Fruit fly (Drosophila melanogaster) whole organism, embryonic: Measurements from ENCODE around the gene HINT1.
A peak's percentile ranks its signal among the peaks of the same experiment; 100 is the strongest.

Experiments
- Antp ChIP-seq: fragments of 200-800 bp; sonication (Bioruptor generic); optimal IDR thresholded peaks from 3 replicates; lab custom pipeline; 2016; ENCODE audit warnings: missing biosample characterization, missing genetic modification characterization
- Atf-2 ChIP-seq: fragments of 200-800 bp; sonication (Bioruptor generic); optimal IDR thresholded peaks from 2 replicates; lab custom pipeline; 2016; ENCODE audit warnings: missing biosample characterization, missing genetic modification characterization
- Atf3 ChIP-seq: fragments of 200-800 bp; sonication (Bioruptor generic); optimal IDR thresholded peaks from 3 replicates; lab custom pipeline; 2016; ENCODE audit warnings: missing biosample characterization, missing genetic modification characterization
- BEAF-32 ChIP-seq: fragments of 200-800 bp; sonication (Bioruptor generic); optimal IDR thresholded peaks from 3 replicates; lab custom pipeline; 2017; ENCODE audit warnings: missing biosample characterization, missing genetic modification characterization, mild to moderate bottlenecking, moderate library complexity, missing genetic modification reagents
- Bgb ChIP-seq: fragments of 200-800 bp; sonication (Bioruptor generic); IDR thresholded peaks from 2 replicates; pipeline ENCODE4 v1.3.6; 2022; ENCODE audit warnings: missing biosample characterization, missing genetic modification characterization; ENCODE audit not compliant: partially characterized antibody
- CG11456 ChIP-seq: fragments of 200-800 bp; sonication (Bioruptor generic); IDR thresholded peaks from 3 replicates; pipeline ENCODE4 v1.3.6; 2022; ENCODE audit warnings: missing biosample characterization, missing genetic modification characterization
- CG12071 ChIP-seq: fragments of 200-800 bp; sonication (Bioruptor generic); optimal IDR thresholded peaks from 3 replicates; lab custom pipeline; 2018; ENCODE audit warnings: missing biosample characterization, mild to moderate bottlenecking, missing genetic modification characterization
- CG13624 ChIP-seq: fragments of 200-800 bp; sonication (Bioruptor generic); optimal IDR thresholded peaks from 2 replicates; lab custom pipeline; 2016; ENCODE audit warnings: missing biosample characterization, missing genetic modification characterization
- CG13775 ChIP-seq: fragments of 200-800 bp; sonication (Bioruptor generic); optimal IDR thresholded peaks from 3 replicates; lab custom pipeline; 2017; ENCODE audit warnings: missing biosample characterization, mild to moderate bottlenecking, missing genetic modification characterization
- CG14965 ChIP-seq: fragments of 200-800 bp; sonication (Bioruptor generic); optimal IDR thresholded peaks from 2 replicates; lab custom pipeline; 2016; ENCODE audit warnings: missing biosample characterization, missing genetic modification characterization, borderline replicate concordance
- CG15514 ChIP-seq: fragments of 200-800 bp; sonication (Bioruptor generic); optimal IDR thresholded peaks from 3 replicates; lab custom pipeline; 2017; ENCODE audit warnings: missing biosample characterization, missing genetic modification characterization, mild to moderate bottlenecking, moderate library complexity, missing genetic modification reagents
- CG2712 ChIP-seq: fragments of 200-800 bp; optimal IDR thresholded peaks from 3 replicates; lab custom pipeline; 2019; ENCODE audit warnings: missing biosample characterization, mild to moderate bottlenecking, missing genetic modification characterization, moderate library complexity
- CG32767 ChIP-seq: fragments of 200-800 bp; sonication (Bioruptor generic); IDR thresholded peaks from 2 replicates; pipeline ENCODE4 v1.3.6; 2022; ENCODE audit warnings: missing biosample characterization, missing genetic modification characterization
- CG42726 ChIP-seq: fragments of 200-800 bp; sonication (Bioruptor generic); IDR thresholded peaks from 2 replicates; pipeline ENCODE4 v1.3.6; 2022; ENCODE audit warnings: missing biosample characterization, missing genetic modification characterization; ENCODE audit not compliant: partially characterized antibody
- CG4707 ChIP-seq: fragments of 200-800 bp; sonication (Bioruptor generic); optimal IDR thresholded peaks from 2 replicates; lab custom pipeline; 2018; ENCODE audit warnings: missing biosample characterization, mild to moderate bottlenecking, missing genetic modification characterization, moderate library complexity
- CG6254 ChIP-seq: fragments of 200-800 bp; sonication (Bioruptor generic); optimal IDR thresholded peaks from 3 replicates; lab custom pipeline; 2017; ENCODE audit warnings: mild to moderate bottlenecking, missing biosample characterization, missing genetic modification reagents, missing genetic modification characterization
- CG6765 ChIP-seq: fragments of 200-800 bp; sonication (Bioruptor generic); optimal IDR thresholded peaks from 3 replicates; lab custom pipeline; 2017; ENCODE audit warnings: missing biosample characterization, mild to moderate bottlenecking, missing genetic modification characterization
- CG7271 ChIP-seq: fragments of 200-800 bp; sonication (Bioruptor generic); optimal IDR thresholded peaks from 2 replicates; lab custom pipeline; 2018; ENCODE audit warnings: missing biosample characterization, mild to moderate bottlenecking, missing genetic modification characterization, moderate library complexity
- CG7556 ChIP-seq: fragments of 200-800 bp; sonication (Bioruptor generic); optimal IDR thresholded peaks from 2 replicates; lab custom pipeline; 2017; ENCODE audit warnings: missing biosample characterization, mild to moderate bottlenecking, missing genetic modification characterization
- CG7786 ChIP-seq: fragments of 200-800 bp; sonication (Bioruptor generic); optimal IDR thresholded peaks from 2 replicates; lab custom pipeline; 2016; ENCODE audit warnings: missing biosample characterization, missing genetic modification characterization
- CG7839 ChIP-seq: fragments of 200-800 bp; sonication (Bioruptor generic); optimal IDR thresholded peaks from 3 replicates; lab custom pipeline; 2018; ENCODE audit warnings: missing biosample characterization, mild to moderate bottlenecking, missing genetic modification characterization, moderate library complexity
- CG7963 ChIP-seq: fragments of 200-800 bp; sonication (Bioruptor generic); IDR thresholded peaks from 3 replicates; pipeline ENCODE4 v1.3.6; 2022; ENCODE audit warnings: missing biosample characterization, missing genetic modification characterization; ENCODE audit not compliant: partially characterized antibody
- CG9817 ChIP-seq: fragments of 200-800 bp; sonication (Bioruptor generic); optimal IDR thresholded peaks from 2 replicates; lab custom pipeline; 2018; ENCODE audit warnings: missing biosample characterization, mild to moderate bottlenecking, missing genetic modification characterization, moderate library complexity
- Deaf1 ChIP-seq: fragments of 200-800 bp; optimal IDR thresholded peaks from 3 replicates; lab custom pipeline; 2019; ENCODE audit warnings: missing biosample characterization, mild to moderate bottlenecking, missing genetic modification characterization, moderate library complexity
- Hr51 ChIP-seq, 2 experiments: fragments of 200-800 bp; sonication (Bioruptor generic); optimal IDR thresholded peaks; 2 replicates in 1 of 2; 3 replicates in 1 of 2; lab custom pipeline; 2016 to 2018; ENCODE audit warnings: missing biosample characterization in 2 of 2, missing genetic modification characterization in 2 of 2, mild to moderate bottlenecking in 1 of 2, moderate library complexity in 1 of 2
- Hr78 ChIP-seq, 2 experiments: fragments of 200-800 bp in 1 of 2; fragments of >200 bp in 1 of 2; sonication (Bioruptor generic) in 1 of 2; optimal IDR thresholded peaks; 2 replicates each; lab custom pipeline; 2017 to 2019; ENCODE audit warnings: missing biosample characterization in 2 of 2, missing genetic modification characterization in 2 of 2, mild to moderate bottlenecking in 1 of 2, moderate library complexity in 1 of 2
- Lhr ChIP-seq: fragments of 200-800 bp; sonication (Bioruptor generic); optimal IDR thresholded peaks from 3 replicates; lab custom pipeline; 2017; ENCODE audit warnings: mild to moderate bottlenecking, missing biosample characterization, missing genetic modification reagents, missing genetic modification characterization
- NC2β ChIP-seq: fragments of 200-800 bp; sonication (Bioruptor generic); optimal IDR thresholded peaks from 2 replicates; lab custom pipeline; 2016; ENCODE audit warnings: missing biosample characterization, missing genetic modification characterization
- Opbp ChIP-seq: fragments of 200-800 bp; sonication (Bioruptor generic); IDR thresholded peaks from 3 replicates; pipeline ENCODE4 v1.3.6; 2022; ENCODE audit warnings: missing biosample characterization, missing genetic modification characterization; ENCODE audit not compliant: partially characterized antibody
- Sox100B ChIP-seq: fragments of 200-800 bp; sonication (Bioruptor generic); optimal IDR thresholded peaks from 3 replicates; lab custom pipeline; 2018; ENCODE audit warnings: missing biosample characterization, mild to moderate bottlenecking, missing genetic modification characterization
- bbx ChIP-seq: fragments of 200-800 bp; sonication (Bioruptor generic); IDR thresholded peaks from 2 replicates; pipeline ENCODE4 v1.3.6; 2022; ENCODE audit warnings: missing biosample characterization, missing genetic modification characterization; ENCODE audit not compliant: partially characterized antibody
- chif ChIP-seq, 2 experiments: fragments of 200-800 bp; sonication (Bioruptor generic); optimal IDR thresholded peaks; 3 replicates each; lab custom pipeline; 2016; ENCODE audit warnings: missing biosample characterization in 2 of 2, missing genetic modification characterization in 2 of 2
- emc ChIP-seq: fragments of 200-800 bp; sonication (Bioruptor generic); optimal IDR thresholded peaks from 2 replicates; lab custom pipeline; 2016; ENCODE audit warnings: missing biosample characterization, missing genetic modification characterization
- en ChIP-seq: fragments of 200-800 bp; sonication (Bioruptor generic); optimal IDR thresholded peaks from 2 replicates; lab custom pipeline; 2016; ENCODE audit warnings: missing biosample characterization, missing genetic modification characterization
- fd102C ChIP-seq: fragments of 200-800 bp; sonication (Bioruptor generic); optimal IDR thresholded peaks from 2 replicates; lab custom pipeline; 2018; ENCODE audit warnings: missing biosample characterization, mild to moderate bottlenecking, missing genetic modification characterization, moderate library complexity
- gsb ChIP-seq: fragments of 200-800 bp; sonication (Bioruptor generic); IDR thresholded peaks from 2 replicates; pipeline ENCODE4 v1.3.6; 2022; ENCODE audit warnings: missing biosample characterization, missing genetic modification characterization
- knrl ChIP-seq: fragments of 200-800 bp; sonication (Bioruptor generic); IDR thresholded peaks from 3 replicates; pipeline ENCODE4 v1.3.6; 2022; ENCODE audit warnings: missing biosample characterization, missing genetic modification characterization; ENCODE audit not compliant: partially characterized antibody
- luna ChIP-seq: fragments of 200-800 bp; sonication (Bioruptor generic); optimal IDR thresholded peaks from 2 replicates; lab custom pipeline; 2016; ENCODE audit warnings: missing biosample characterization, missing genetic modification characterization
- mld ChIP-seq: fragments of 200-800 bp; sonication (Bioruptor generic); IDR thresholded peaks from 3 replicates; pipeline ENCODE4 v1.3.6; 2022; ENCODE audit warnings: missing biosample characterization, missing genetic modification characterization; ENCODE audit not compliant: partially characterized antibody
- pan ChIP-seq, 4 experiments: fragments of >200 bp in 3 of 4; fragments of 200-800 bp in 1 of 4; sonication (Bioruptor generic) in 1 of 4; optimal IDR thresholded peaks in 3 of 4; IDR thresholded peaks in 1 of 4; 2 replicates each; pipeline versions ENCODE4 v1.3.6 to Lab custom; 2017 to 2022; ENCODE audit warnings: missing biosample characterization in 2 of 4, missing genetic modification characterization in 2 of 4, mixed read lengths in 1 of 4
- peb ChIP-seq: fragments of 200-800 bp; sonication (Bioruptor generic); IDR thresholded peaks from 2 replicates; pipeline ENCODE4 v1.3.6; 2022; ENCODE audit warnings: missing biosample characterization, missing genetic modification characterization
- pho ChIP-seq: fragments of 200-800 bp; sonication (Bioruptor generic); optimal IDR thresholded peaks from 2 replicates; lab custom pipeline; 2016; ENCODE audit warnings: missing biosample characterization, missing genetic modification characterization
- pnt ChIP-seq: fragments of 200-800 bp; sonication (Bioruptor generic); optimal IDR thresholded peaks from 3 replicates; lab custom pipeline; 2016; ENCODE audit warnings: missing biosample characterization, missing genetic modification characterization
- row ChIP-seq: fragments of 200-800 bp; sonication (Bioruptor generic); IDR thresholded peaks from 3 replicates; pipeline ENCODE4 v1.3.6; 2022; ENCODE audit warnings: missing biosample characterization, missing genetic modification characterization
- sug ChIP-seq: fragments of 200-800 bp; optimal IDR thresholded peaks from 2 replicates; lab custom pipeline; 2019; ENCODE audit warnings: missing biosample characterization, mild to moderate bottlenecking, missing genetic modification characterization, moderate library complexity
- tx ChIP-seq: fragments of 200-800 bp; sonication (Bioruptor generic); optimal IDR thresholded peaks from 2 replicates; lab custom pipeline; 2016; ENCODE audit warnings: missing biosample characterization, missing genetic modification characterization
- wdn ChIP-seq: fragments of 200-800 bp; sonication (Bioruptor generic); IDR thresholded peaks from 2 replicates; pipeline ENCODE4 v1.3.6; 2022; ENCODE audit warnings: missing biosample characterization, missing genetic modification characterization
- wor ChIP-seq: fragments of 200-800 bp; sonication (Bioruptor generic); IDR thresholded peaks from 2 replicates; pipeline ENCODE4 v1.3.6; 2022; ENCODE audit warnings: missing biosample characterization, missing genetic modification characterization
- zfh2 ChIP-seq: fragments of 200-800 bp; sonication (Bioruptor generic); optimal IDR thresholded peaks from 2 replicates; lab custom pipeline; 2016; ENCODE audit warnings: missing biosample characterization, missing genetic modification characterization

HINT1 gene

dm6 chr2L:2767627-2768026 is 2.3 kb upstream of the HINT1 start, which contains the start of the genes Taf10b and Taf10 (continued):
- TF ChIP-seq NC2β (GFP tag; lab: Kevin White, UChicago) = no peak
- TF ChIP-seq luna = no peak
- peak; percentile 89 for TF ChIP-seq bbx
- TF ChIP-seq fd102C (GFP tag; lab: Kevin White, UChicago) = no peak
- no peak for TF ChIP-seq pnt (GFP tag; lab: Kevin White, UChicago)
- TF ChIP-seq CG15514 (GFP tag; lab: Kevin White, UChicago) = peak; percentile 49
- no peak for TF ChIP-seq CG9817
- TF ChIP-seq mld = peak; percentile 76
- TF ChIP-seq gsb = no peak
- TF ChIP-seq Deaf1 (tag; lab: Kevin White, UChicago) = no peak
- peak in 1 of 2 experiments; percentile 0 for TF ChIP-seq Hr51 (GFP tag; optimal IDR thresholded peaks at IDR 0.05; lab: Kevin White, UChicago)
- no peak for TF ChIP-seq en
- TF ChIP-seq CG2712 (tag; lab: Kevin White, UChicago) = peak; percentile 21
- peak; percentile 51; the same call in 2 of the 3 replicates for TF ChIP-seq row (GFP tag; lab: Robert Waterston, UW)
- TF ChIP-seq chif (GFP tag; optimal IDR thresholded peaks at IDR 0.05; lab: Kevin White, UChicago) = no peak
- TF ChIP-seq CG14965 (GFP tag; lab: Kevin White, UChicago) = no peak
- TF ChIP-seq Lhr (GFP tag; lab: Kevin White, UChicago) = no peak
- TF ChIP-seq pho = no peak
- peak; percentile 21 for TF ChIP-seq CG13624 (GFP tag; lab: Kevin White, UChicago)
- no peak for TF ChIP-seq CG12071 (GFP tag; lab: Kevin White, UChicago)
- no peak for TF ChIP-seq CG11456
- no peak for TF ChIP-seq emc (GFP tag; lab: Kevin White, UChicago)
- TF ChIP-seq CG32767 (GFP tag; lab: Robert Waterston, UW) = 0 out of 2 replicates have a peak, but pooled peaks have one; percentile 48
- TF ChIP-seq Opbp (GFP tag; lab: Robert Waterston, UW) = peak; percentile 90
- TF ChIP-seq zfh2 (GFP tag; lab: Kevin White, UChicago) = no peak
- no peak for TF ChIP-seq CG7839
- no peak for TF ChIP-seq Sox100B (GFP tag; lab: Kevin White, UChicago)
- no peak for TF ChIP-seq CG13775 (GFP tag; lab: Kevin White, UChicago)
- TF ChIP-seq Atf-2 (GFP tag; lab: Kevin White, UChicago) = no peak
- no peak for TF ChIP-seq pan (optimal IDR thresholded peaks at IDR 0.05; lab: Kevin White, UChicago)
- no peak for TF ChIP-seq pan (GFP tag; optimal IDR thresholded peaks at IDR 0.05 in 1 of 2, IDR thresholded peaks at IDR 0.05 in 1 of 2)
- peak; percentile 61; the same call in 2 of the 3 replicates for TF ChIP-seq knrl
- TF ChIP-seq CG7271 (tag; lab: Kevin White, UChicago) = no peak
- peak; percentile 82 for TF ChIP-seq Bgb (GFP tag; lab: Robert Waterston, UW)
- no peak for TF ChIP-seq wor (GFP tag; lab: Robert Waterston, UW)
- TF ChIP-seq wdn = no peak
- TF ChIP-seq BEAF-32 = peak; percentile 75
- TF ChIP-seq CG7786 = no peak
- TF ChIP-seq CG6765 (GFP tag; lab: Kevin White, UChicago) = no peak
- TF ChIP-seq tx (GFP tag; lab: Kevin White, UChicago) = no peak
- TF ChIP-seq Hr78 (GFP tag; optimal IDR thresholded peaks at IDR 0.05; lab: Kevin White, UChicago) = no peak
- no peak for TF ChIP-seq CG4707 (GFP tag; lab: Kevin White, UChicago)
- no peak for TF ChIP-seq Atf3
- peak; percentile 33 for TF ChIP-seq sug
- TF ChIP-seq CG7556 = no peak
- TF ChIP-seq CG7963 (GFP tag; lab: Robert Waterston, UW) = peak; percentile 83
- TF ChIP-seq CG42726 (GFP tag; lab: Robert Waterston, UW) = peak; percentile 51; the same call in 1 of the 2 replicates
- TF ChIP-seq peb = no peak
- TF ChIP-seq Antp (GFP tag; lab: Kevin White, UChicago) = no peak
- no peak for TF ChIP-seq CG6254 (GFP tag; lab: Kevin White, UChicago)
